Worm (Caenorhabditis elegans): ENCODE data around the gene C06A8.8.
A peak's percentile ranks its signal among the peaks of the same experiment; 100 is the strongest.

- TF ChIP-seq ama-1 (optimal IDR thresholded peaks at IDR 0.05), result peak; percentile 79
- TF ChIP-seq pqm-1 (tag; optimal IDR thresholded peaks at IDR 0.05), result no peak
- no peak for TF ChIP-seq nfya-1 (tag; optimal IDR thresholded peaks at IDR 0.05; ENCODE audit: insufficient read depth)
- no peak for TF ChIP-seq tbx-2 (tag; optimal IDR thresholded peaks at IDR 0.05)
- no peak for TF ChIP-seq elt-1 (tag; optimal IDR thresholded peaks at IDR 0.05)
- TF ChIP-seq ceh-82 (tag; optimal IDR thresholded peaks at IDR 0.05), result no peak
- TF ChIP-seq daf-12 (tag; optimal IDR thresholded peaks at IDR 0.05), result no peak
- no peak for TF ChIP-seq pha-4 (tag; optimal IDR thresholded peaks at IDR 0.05)
- no peak for TF ChIP-seq egl-27 (tag; optimal IDR thresholded peaks at IDR 0.05)
- TF ChIP-seq ceh-16 (tag; optimal IDR thresholded peaks at IDR 0.05), result no peak
- no peak for TF ChIP-seq unc-62 (GFP tag; optimal IDR thresholded peaks at IDR 0.05)
- no peak for TF ChIP-seq zag-1 (tag; optimal IDR thresholded peaks at IDR 0.05)
Observed at ce11 chrII:7790324-7790898, 18.6 kb upstream of the C06A8.8 start, which contains the start of gene srlf-1.

Data from whole organism, L3 larva.